Worm (Caenorhabditis elegans) whole organism, L4 larva: ENCODE measurements around the gene gos-28.

Experiments used
- D1046.2 ChIP-seq: fragments of 200-800 bp; sonication (Bioruptor generic); IDR thresholded peaks from 2 replicates; pipeline ENCODE4 v1.3.6; 2022; ENCODE audit warnings: missing genetic modification characterization, missing compliant biosample characterization
- T26A8.4 ChIP-seq: fragments of 200-800 bp; sonication (Bioruptor generic); IDR thresholded peaks from 2 replicates; pipeline ENCODE4 v1.3.6; 2022; ENCODE audit warnings: missing genetic modification characterization, missing compliant biosample characterization
- ZK337.2 ChIP-seq: fragments of 200-800 bp; sonication (Bioruptor generic); IDR thresholded peaks from 2 replicates; pipeline ENCODE4 v1.3.6; 2022; ENCODE audit warnings: missing genetic modification reagents, missing genetic modification characterization, missing compliant biosample characterization
- arid-1 ChIP-seq: fragments of 200-800 bp; sonication (Bioruptor generic); conservative IDR thresholded peaks from 2 replicates; pipeline ENCODE4 v1.3.6; 2022; ENCODE audit warnings: missing genetic modification reagents, missing genetic modification characterization, missing compliant biosample characterization
- ceh-62 ChIP-seq: sonication (generic microtip); optimal IDR thresholded peaks from 2 replicates; lab custom pipeline; 2017; ENCODE audit warnings: missing biosample characterization, missing genetic modification characterization
- ctbp-1 ChIP-seq: fragments of 200-800 bp; sonication (Bioruptor generic); IDR thresholded peaks from 2 replicates; pipeline ENCODE4 v1.3.6; 2022; ENCODE audit warnings: missing genetic modification reagents, missing genetic modification characterization, missing compliant biosample characterization
- daf-16 ChIP-seq, 3 experiments: sonication (generic microtip); optimal IDR thresholded peaks; 2 replicates each; lab custom pipeline; 2016 to 2017; ENCODE audit warnings: missing genetic modification characterization in 3 of 3, missing genetic modification reagents in 3 of 3, mild to moderate bottlenecking in 2 of 3, missing compliant biosample characterization in 2 of 3, missing biosample characterization in 1 of 3, moderate library complexity in 1 of 3
- dmd-6 ChIP-seq: fragments of 200-800 bp; sonication (Bioruptor generic); IDR thresholded peaks from 2 replicates; pipeline ENCODE4 v1.3.6; 2022; ENCODE audit warnings: missing genetic modification reagents, missing genetic modification characterization, missing compliant biosample characterization
- egl-43 ChIP-seq: fragments of 200-800 bp; sonication (Bioruptor generic); IDR thresholded peaks from 2 replicates; pipeline ENCODE4 v1.3.6; 2022; ENCODE audit warnings: missing genetic modification reagents, missing genetic modification characterization, missing compliant biosample characterization
- fkh-10 ChIP-seq: fragments of 150-350 bp; optimal IDR thresholded peaks from 2 replicates; lab custom pipeline; 2014; ENCODE audit warnings: missing biosample characterization, missing genetic modification reagents, missing genetic modification characterization
- hif-1 ChIP-seq, 2 experiments: sonication (generic microtip); optimal IDR thresholded peaks; 2 replicates each; lab custom pipeline; 2016 to 2017; ENCODE audit warnings: missing compliant biosample characterization in 2 of 2, missing genetic modification characterization in 2 of 2, missing genetic modification reagents in 2 of 2, missing genotype in 2 of 2, mild to moderate bottlenecking in 1 of 2
- hlh-11 ChIP-seq: fragments of 200-800 bp; sonication (Bioruptor generic); optimal IDR thresholded peaks from 2 replicates; lab custom pipeline; 2018; ENCODE audit warnings: mild to moderate bottlenecking, missing genetic modification characterization, missing compliant biosample characterization
- hlh-30 ChIP-seq: sonication (generic microtip); optimal IDR thresholded peaks from 2 replicates; lab custom pipeline; 2017; ENCODE audit warnings: antibody characterized with exemption, mild to moderate bottlenecking, missing genetic modification characterization, missing compliant biosample characterization; ENCODE audit not compliant: insufficient read depth
- lin-13 ChIP-seq: fragments of 150-350 bp; optimal IDR thresholded peaks from 2 replicates; lab custom pipeline; 2014; ENCODE audit warnings: missing biosample characterization, missing genetic modification reagents, missing genetic modification characterization
- lin-38 ChIP-seq: fragments of 200-800 bp; sonication (Bioruptor generic); IDR thresholded peaks from 2 replicates; pipeline ENCODE4 v1.3.6; 2022; ENCODE audit warnings: missing genetic modification reagents, missing genetic modification characterization, missing compliant biosample characterization
- lsy-2 ChIP-seq, 2 experiments: fragments of 150-350 bp in 1 of 2; sonication (generic microtip) in 1 of 2; optimal IDR thresholded peaks; 2 replicates each; lab custom pipeline; 2014 to 2017; ENCODE audit warnings: missing biosample characterization in 2 of 2, missing genetic modification characterization in 2 of 2
- mdt-29 ChIP-seq: fragments of 200-800 bp; sonication (Bioruptor generic); IDR thresholded peaks from 2 replicates; pipeline ENCODE4 v1.3.6; 2022; ENCODE audit warnings: missing genetic modification reagents, missing genetic modification characterization, missing compliant biosample characterization
- mep-1 ChIP-seq: fragments of 150-350 bp; sonication (generic microtip); optimal IDR thresholded peaks from 3 replicates; lab custom pipeline; 2014; ENCODE audit warnings: missing biosample characterization, missing genetic modification characterization
- nhr-102 ChIP-seq: sonication (generic microtip); optimal IDR thresholded peaks from 2 replicates; lab custom pipeline; 2016; ENCODE audit warnings: mild to moderate bottlenecking, missing genetic modification characterization, moderate library complexity, missing compliant biosample characterization
- nhr-111 ChIP-seq: fragments of 200-800 bp; sonication (Bioruptor generic); optimal IDR thresholded peaks from 2 replicates; lab custom pipeline; 2018; ENCODE audit warnings: mild to moderate bottlenecking, missing genetic modification characterization, missing compliant biosample characterization
- nhr-42 ChIP-seq: fragments of 200-800 bp; sonication (Bioruptor generic); IDR thresholded peaks from 2 replicates; pipeline ENCODE4 v1.3.6; 2022; ENCODE audit warnings: missing genetic modification characterization, missing compliant biosample characterization
- sdz-12 ChIP-seq: fragments of 200-800 bp; sonication (Bioruptor generic); optimal IDR thresholded peaks from 2 replicates; lab custom pipeline; 2018; ENCODE audit warnings: mild to moderate bottlenecking, missing genetic modification characterization, missing compliant biosample characterization
- snpc-1.2 ChIP-seq: fragments of 200-800 bp; sonication (Bioruptor generic); IDR thresholded peaks from 2 replicates; pipeline ENCODE4 v1.3.6; 2022; ENCODE audit warnings: missing genetic modification reagents, missing genetic modification characterization, missing compliant biosample characterization
- spr-1 ChIP-seq: sonication (generic microtip); optimal IDR thresholded peaks from 2 replicates; lab custom pipeline; 2016; ENCODE audit warnings: mild to moderate bottlenecking, missing genetic modification characterization, missing compliant biosample characterization
- tra-1 ChIP-seq: fragments of 200-800 bp; sonication (Bioruptor generic); IDR thresholded peaks from 2 replicates; pipeline ENCODE4 v1.3.6; 2022; ENCODE audit warnings: missing genetic modification reagents, missing genetic modification characterization, missing compliant biosample characterization
- unc-62 ChIP-seq, 3 experiments: fragments of 150-350 bp in 1 of 3; sonication (generic microtip); optimal IDR thresholded peaks in 2 of 3; peaks in 1 of 3; 1 replicate in 1 of 3; 2 replicates in 2 of 3; lab custom pipeline; 2014 to 2017; ENCODE audit warnings: missing biosample characterization in 3 of 3, missing genetic modification characterization in 3 of 3, missing genetic modification reagents in 3 of 3, missing genotype in 1 of 3
- zag-1 ChIP-seq: fragments of 150-350 bp; optimal IDR thresholded peaks from 2 replicates; lab custom pipeline; 2014; ENCODE audit warnings: missing biosample characterization, missing genetic modification characterization
- zfp-3 ChIP-seq: fragments of 200-800 bp; sonication (Bioruptor generic); conservative IDR thresholded peaks from 2 replicates; pipeline ENCODE4 v1.3.6; 2022; ENCODE audit warnings: missing genetic modification reagents, missing genetic modification characterization, missing compliant biosample characterization
- zip-2 ChIP-seq: fragments of 150-350 bp; optimal IDR thresholded peaks from 2 replicates; lab custom pipeline; 2014; ENCODE audit warnings: missing biosample characterization, missing genetic modification characterization

gos-28 gene

ce11 chrIII:7375434-7375833 is 26.5 kb upstream of the gos-28 start (continued):
- TF ChIP-seq zip-2 (no peak), mdt-29 (GFP tag; lab: Robert Waterston, UW) (no peak), ctbp-1 (GFP tag; lab: Robert Waterston, UW) (no peak), ceh-62 (tag; lab: Kevin White, UChicago) (no peak), hif-1 (tag; optimal IDR thresholded peaks at IDR 0.05; lab: Kevin White, UChicago) (no peak), nhr-111 (GFP tag; lab: Kevin White, UChicago) (no peak), zag-1 (tag; lab: Kevin White, UChicago) (no peak), snpc-1.2 (no peak), lin-38 (GFP tag; lab: Robert Waterston, UW) (no peak), sdz-12 (GFP tag; lab: Kevin White, UChicago) (no peak)
- TF ChIP-seq, all 104 proteins: peak for 19

- TF ChIP-seq D1046.2 (GFP tag; lab: Robert Waterston, UW) (no peak), mep-1 (tag; lab: Kevin White, UChicago) (peak; percentile 9), T26A8.4 (peak; percentile 20; the same call in 1 of the 2 replicates), hlh-30 (peak; percentile 87), daf-16 (GFP tag; optimal IDR thresholded peaks at IDR 0.05; lab: Kevin White, UChicago) (no peak), daf-16 (tag; optimal IDR thresholded peaks at IDR 0.05; lab: Kevin White, UChicago) (peak; percentile 3), lsy-2 (tag; optimal IDR thresholded peaks at IDR 0.05; lab: Kevin White, UChicago) (peak in 1 of 2 experiments; percentile 15), lin-38 (GFP tag; lab: Robert Waterston, UW) (0 out of 2 replicates have a peak, but pooled peaks have one; percentile 11), lin-13 (GFP tag; lab: Kevin White, UChicago) (no peak), unc-62 (GFP tag; optimal IDR thresholded peaks at IDR 0.05 in 1 of 2; lab: Kevin White, UChicago) (peak in 1 of 2 experiments; percentile 24), unc-62 (tag; optimal IDR thresholded peaks at IDR 0.05; lab: Kevin White, UChicago) (no peak), zfp-3 (0 out of 2 replicates have a peak, but pooled peaks have one; percentile 11), dmd-6 (GFP tag; lab: Robert Waterston, UW) (peak; percentile 12; the same call in 1 of the 2 replicates), nhr-102 (tag; lab: Kevin White, UChicago) (no peak), hlh-11 (tag; lab: Kevin White, UChicago) (peak; percentile 37)
Observed at ce11 chrIII:7374681-7375271, 25.8 kb upstream of the gos-28 start, which contains the start of gene mml-1. TSS of gene mml-1 (minus strand) at chrIII:7374731.

ce11 chrIII:7373802-7374435 is 24.9 kb upstream of the gos-28 start:
- TF ChIP-seq spr-1, result no peak
- 0 out of 2 replicates have a peak, but pooled peaks have one; percentile 37 for TF ChIP-seq nhr-42
- TF ChIP-seq T26A8.4, result peak; percentile 90
- no peak for TF ChIP-seq hif-1 (tag; optimal IDR thresholded peaks at IDR 0.05; lab: Kevin White, UChicago)
- no peak for TF ChIP-seq tra-1 (GFP tag; lab: Robert Waterston, UW)
- 0 out of 2 replicates have a peak, but pooled peaks have one; percentile 22 for TF ChIP-seq egl-43 (GFP tag; lab: Robert Waterston, UW)
- no peak for TF ChIP-seq ZK337.2 (GFP tag; lab: Robert Waterston, UW)
- 0 out of 2 replicates have a peak, but pooled peaks have one; percentile 14 for TF ChIP-seq arid-1 (GFP tag; lab: Robert Waterston, UW)
- 0 out of 2 replicates have a peak, but pooled peaks have one; percentile 19 for TF ChIP-seq ctbp-1 (GFP tag; lab: Robert Waterston, UW)
- TF ChIP-seq fkh-10, result no peak

ce11 chrIII:7370569-7370968 is 21.6 kb upstream of the gos-28 start:
- TF ChIP-seq zfp-3 (no peak), unc-62 (GFP tag; optimal IDR thresholded peaks at IDR 0.05 in 1 of 2; lab: Kevin White, UChicago) (peak in 1 of 2 experiments; percentile 98), unc-62 (tag; optimal IDR thresholded peaks at IDR 0.05; lab: Kevin White, UChicago) (no peak)
